Worm (Caenorhabditis elegans): ENCODE measurements around the gene acaa-2.

Gene acaa-2

ce11 chrIII:13315071-13315470, 29.7 kb upstream of the acaa-2 start, which contains the start of gene dph-7:
TSS of gene dph-7 (plus strand) at chrIII:13315123.
- TF ChIP-seq ttx-3 (tag; optimal IDR thresholded peaks at IDR 0.05): no peak
- TF ChIP-seq T23F11.4 (GFP tag; optimal IDR thresholded peaks at IDR 0.05): no peak
- no peak for TF ChIP-seq lim-6 (tag; optimal IDR thresholded peaks at IDR 0.05)
- no peak for TF ChIP-seq pqm-1 (tag; optimal IDR thresholded peaks at IDR 0.05)
- no peak for TF ChIP-seq elt-4 (tag; optimal IDR thresholded peaks at IDR 0.05)
- TF ChIP-seq nfya-1 (tag; optimal IDR thresholded peaks at IDR 0.05): no peak
- no peak for TF ChIP-seq dmd-4 (tag; optimal IDR thresholded peaks at IDR 0.05; ENCODE audit: borderline replicate concordance)
- TF ChIP-seq fax-1 (tag; optimal IDR thresholded peaks at IDR 0.05): no peak
- no peak for TF ChIP-seq F13H6.1 (tag; optimal IDR thresholded peaks at IDR 0.05)
- no peak for TF ChIP-seq nhr-11 (tag; optimal IDR thresholded peaks at IDR 0.05)
- TF ChIP-seq lin-11 (tag; optimal IDR thresholded peaks at IDR 0.05): no peak
- no peak for TF ChIP-seq tbx-7 (tag; optimal IDR thresholded peaks at IDR 0.05)
- TF ChIP-seq ceh-24 (tag; optimal IDR thresholded peaks at IDR 0.05): no peak
- no peak for TF ChIP-seq pros-1 (tag; optimal IDR thresholded peaks at IDR 0.05)
- no peak for TF ChIP-seq unc-3 (GFP tag; conservative IDR thresholded peaks at IDR 0.05)
- no peak for TF ChIP-seq unc-3 (tag; optimal IDR thresholded peaks at IDR 0.05)

ce11 chrIII:13316935-13317334, 27.8 kb upstream of the acaa-2 start:
- TF ChIP-seq hlh-30 (tag; optimal IDR thresholded peaks at IDR 0.05; ENCODE audit: insufficient read depth): peak; percentile 51
- no peak for TF ChIP-seq nhr-11 (tag; optimal IDR thresholded peaks at IDR 0.05)
- no peak for TF ChIP-seq sdc-2 (tag; optimal IDR thresholded peaks at IDR 0.05)

- TF ChIP-seq pqm-1 (tag; optimal IDR thresholded peaks at IDR 0.05): no peak
- TF ChIP-seq ref-2 (tag; optimal IDR thresholded peaks at IDR 0.05): no peak
- TF ChIP-seq nfya-1 (tag; optimal IDR thresholded peaks at IDR 0.05): peak; percentile 53
Observed at ce11 chrIII:13317383-13317911, 27.3 kb upstream of the acaa-2 start.

ce11 chrIII:13322578-13322977, 22.2 kb upstream of the acaa-2 start, which contains the start of gene F53A2.11:
TSS of gene F53A2.11 (minus strand) at chrIII:13322678.
- TF ChIP-seq F13H6.1 (tag; optimal IDR thresholded peaks at IDR 0.05) (no peak), syd-9 (tag; optimal IDR thresholded peaks at IDR 0.05) (no peak), dmd-4 (tag; optimal IDR thresholded peaks at IDR 0.05; ENCODE audit: borderline replicate concordance) (no peak), unc-86 (tag; optimal IDR thresholded peaks at IDR 0.05) (no peak), hlh-13 (GFP tag; optimal IDR thresholded peaks at IDR 0.05) (no peak), lim-6 (tag; optimal IDR thresholded peaks at IDR 0.05) (no peak), C38D4.7 (GFP tag; optimal IDR thresholded peaks at IDR 0.05) (no peak), hlh-15 (tag; optimal IDR thresholded peaks at IDR 0.05) (no peak), ceh-30 (tag; optimal IDR thresholded peaks at IDR 0.05) (no peak), K09A11.1 (tag; optimal IDR thresholded peaks at IDR 0.05; ENCODE audit: insufficient read depth) (no peak), che-1 (tag; optimal IDR thresholded peaks at IDR 0.05) (no peak), ets-4 (tag; optimal IDR thresholded peaks at IDR 0.05) (no peak), eyg-1 (tag; optimal IDR thresholded peaks at IDR 0.05) (no peak), unc-42 (tag; optimal IDR thresholded peaks at IDR 0.05) (no peak), unc-55 (GFP tag; optimal IDR thresholded peaks at IDR 0.05) (no peak), pros-1 (tag; optimal IDR thresholded peaks at IDR 0.05) (no peak), sox-2 (GFP tag; IDR thresholded peaks at IDR 0.05) (no peak), nfya-1 (tag; optimal IDR thresholded peaks at IDR 0.05) (no peak), ceh-9 (tag; optimal IDR thresholded peaks at IDR 0.05) (no peak), K02D7.2 (tag; optimal IDR thresholded peaks at IDR 0.05) (no peak)

- no peak for TF ChIP-seq ceh-2 (tag; optimal IDR thresholded peaks at IDR 0.05)
- TF ChIP-seq ceh-14 (tag; optimal IDR thresholded peaks at IDR 0.05): no peak
- TF ChIP-seq pat-9 (tag; optimal IDR thresholded peaks at IDR 0.05): no peak
- no peak for TF ChIP-seq ceh-18 (tag; optimal IDR thresholded peaks at IDR 0.05)
- no peak for TF ChIP-seq elt-2 (tag; optimal IDR thresholded peaks at IDR 0.05)
- TF ChIP-seq pax-1 (tag; optimal IDR thresholded peaks at IDR 0.05): no peak
- no peak for TF ChIP-seq ceh-9 (tag; optimal IDR thresholded peaks at IDR 0.05)
- no peak for TF ChIP-seq C08G9.2 (tag; optimal IDR thresholded peaks at IDR 0.05)
- no peak for TF ChIP-seq ref-2 (tag; optimal IDR thresholded peaks at IDR 0.05)
- TF ChIP-seq nfya-1 (tag; optimal IDR thresholded peaks at IDR 0.05): no peak
- no peak for TF ChIP-seq hlh-6 (tag; optimal IDR thresholded peaks at IDR 0.05)
- TF ChIP-seq hlh-13 (GFP tag; optimal IDR thresholded peaks at IDR 0.05): no peak
- TF ChIP-seq ceh-48 (tag; optimal IDR thresholded peaks at IDR 0.05): no peak
- no peak for TF ChIP-seq tbx-2 (tag; optimal IDR thresholded peaks at IDR 0.05)
- no peak for TF ChIP-seq hlh-15 (tag; optimal IDR thresholded peaks at IDR 0.05)
- TF ChIP-seq fkh-6 (tag; optimal IDR thresholded peaks at IDR 0.05): no peak
- no peak for TF ChIP-seq K02D7.2 (tag; optimal IDR thresholded peaks at IDR 0.05)
- TF ChIP-seq gmeb-2 (tag; optimal IDR thresholded peaks at IDR 0.05): no peak
Observed at ce11 chrIII:13324739-13325138, 20.0 kb upstream of the acaa-2 start, which contains the start of gene F53A2.1. TSS of gene F53A2.1 (minus strand) at chrIII:13324839.

Data from whole organism, late embryonic.